Fruit fly (Drosophila melanogaster) whole organism, embryonic: Measurements from ENCODE around the gene Prp39.

Experiments used
- CG10462 ChIP-seq: fragments of 200-800 bp; sonication (Bioruptor generic); optimal IDR thresholded peaks from 2 replicates; lab custom pipeline; 2016; ENCODE audit warnings: missing biosample characterization, missing genetic modification characterization
- CG11456 ChIP-seq: fragments of 200-800 bp; sonication (Bioruptor generic); IDR thresholded peaks from 3 replicates; pipeline ENCODE4 v1.3.6; 2022; ENCODE audit warnings: missing biosample characterization, missing genetic modification characterization
- CG12071 ChIP-seq: fragments of 200-800 bp; sonication (Bioruptor generic); optimal IDR thresholded peaks from 3 replicates; lab custom pipeline; 2018; ENCODE audit warnings: missing biosample characterization, mild to moderate bottlenecking, missing genetic modification characterization
- CG12299 ChIP-seq: fragments of 200-800 bp; sonication (Bioruptor generic); optimal IDR thresholded peaks from 2 replicates; lab custom pipeline; 2018; ENCODE audit warnings: missing biosample characterization, mild to moderate bottlenecking, missing genetic modification characterization
- CG12769 ChIP-seq: fragments of 200-800 bp; sonication (Bioruptor generic); optimal IDR thresholded peaks from 2 replicates; lab custom pipeline; 2019; ENCODE audit warnings: missing biosample characterization, mild to moderate bottlenecking, missing genetic modification characterization, moderate library complexity
- CG16813 ChIP-seq: fragments of 200-800 bp; sonication (Bioruptor generic); IDR thresholded peaks from 3 replicates; pipeline ENCODE4 v1.3.6; 2022; ENCODE audit warnings: missing biosample characterization, missing genetic modification characterization; ENCODE audit not compliant: partially characterized antibody
- CG17829 ChIP-seq: fragments of 200-800 bp; optimal IDR thresholded peaks from 2 replicates; lab custom pipeline; 2019; ENCODE audit warnings: missing biosample characterization, mild to moderate bottlenecking, missing genetic modification characterization, moderate library complexity
- CG1792 ChIP-seq: fragments of 200-800 bp; sonication (Bioruptor generic); optimal IDR thresholded peaks from 2 replicates; lab custom pipeline; 2016; ENCODE audit warnings: missing biosample characterization, missing genetic modification characterization
- CG18262 ChIP-seq: fragments of 200-800 bp; optimal IDR thresholded peaks from 3 replicates; lab custom pipeline; 2019; ENCODE audit warnings: missing biosample characterization, mild to moderate bottlenecking, missing genetic modification characterization, moderate library complexity
- CG30020 ChIP-seq: fragments of 200-800 bp; optimal IDR thresholded peaks from 2 replicates; lab custom pipeline; 2019; ENCODE audit warnings: missing biosample characterization, mild to moderate bottlenecking, missing genetic modification characterization, moderate library complexity
- CG33557 ChIP-seq: fragments of 200-800 bp; sonication (Bioruptor generic); optimal IDR thresholded peaks from 2 replicates; lab custom pipeline; 2019; ENCODE audit warnings: missing biosample characterization, mild to moderate bottlenecking, missing genetic modification characterization, moderate library complexity
- CG3995 ChIP-seq: fragments of 200-800 bp; sonication (Bioruptor generic); optimal IDR thresholded peaks from 3 replicates; lab custom pipeline; 2016; ENCODE audit warnings: missing biosample characterization, missing genetic modification characterization
- CG4282 ChIP-seq: fragments of 200-800 bp; sonication (Bioruptor generic); optimal IDR thresholded peaks from 2 replicates; lab custom pipeline; 2016; ENCODE audit warnings: missing biosample characterization, missing genetic modification characterization
- CG4707 ChIP-seq: fragments of 200-800 bp; sonication (Bioruptor generic); optimal IDR thresholded peaks from 2 replicates; lab custom pipeline; 2018; ENCODE audit warnings: missing biosample characterization, mild to moderate bottlenecking, missing genetic modification characterization, moderate library complexity
- CG7271 ChIP-seq: fragments of 200-800 bp; sonication (Bioruptor generic); optimal IDR thresholded peaks from 2 replicates; lab custom pipeline; 2018; ENCODE audit warnings: missing biosample characterization, mild to moderate bottlenecking, missing genetic modification characterization, moderate library complexity
- CG7928 ChIP-seq: fragments of 200-800 bp; sonication (Bioruptor generic); optimal IDR thresholded peaks from 2 replicates; lab custom pipeline; 2017; ENCODE audit warnings: missing biosample characterization, mild to moderate bottlenecking, missing genetic modification characterization
- CG8359 ChIP-seq: fragments of 200-800 bp; sonication (Bioruptor generic); optimal IDR thresholded peaks from 2 replicates; lab custom pipeline; 2017; ENCODE audit warnings: missing biosample characterization, mild to moderate bottlenecking, missing genetic modification characterization, borderline replicate concordance
- D ChIP-seq, 2 experiments: fragments of 200-800 bp in 1 of 2; fragments of >200 bp in 1 of 2; sonication (Bioruptor generic) in 1 of 2; optimal IDR thresholded peaks; 2 replicates in 1 of 2; 3 replicates in 1 of 2; lab custom pipeline; 2017; ENCODE audit warnings: mild to moderate bottlenecking in 1 of 2, missing biosample characterization in 1 of 2, missing genetic modification characterization in 1 of 2, missing genetic modification reagents in 1 of 2
- E2f2 ChIP-seq: fragments of 200-800 bp; sonication (Bioruptor generic); IDR thresholded peaks from 2 replicates; pipeline ENCODE4 v1.3.6; 2022; ENCODE audit warnings: missing biosample characterization, missing genetic modification characterization
- Gsc ChIP-seq: fragments of 200-800 bp; sonication (Bioruptor generic); IDR thresholded peaks from 2 replicates; pipeline ENCODE4 v1.3.6; 2022; ENCODE audit warnings: missing biosample characterization, missing genetic modification characterization
- Hr39 ChIP-seq: fragments of >200 bp; optimal IDR thresholded peaks from 2 replicates; lab custom pipeline; 2017
- Lim3 ChIP-seq: fragments of 200-800 bp; sonication (Bioruptor generic); IDR thresholded peaks from 2 replicates; pipeline ENCODE4 v1.3.6; 2022; ENCODE audit warnings: missing biosample characterization, missing genetic modification characterization
- MBD-R2 ChIP-seq: fragments of 200-800 bp; sonication (Bioruptor generic); IDR thresholded peaks from 2 replicates; pipeline ENCODE4 v1.3.6; 2022; ENCODE audit warnings: missing biosample characterization, missing genetic modification characterization
- Med ChIP-seq: fragments of 200-800 bp; sonication (Bioruptor generic); peaks from one replicate; lab custom pipeline; 2016; ENCODE audit warnings: missing biosample characterization, missing genetic modification characterization, mild to moderate bottlenecking, inconsistent platforms, moderate library complexity
- NC2α ChIP-seq: fragments of 200-800 bp; sonication (Bioruptor generic); optimal IDR thresholded peaks from 2 replicates; lab custom pipeline; 2016; ENCODE audit warnings: missing biosample characterization, missing genetic modification characterization
- Ptx1 ChIP-seq: fragments of 200-800 bp; sonication (Bioruptor generic); IDR thresholded peaks from 2 replicates; pipeline ENCODE4 v1.3.6; 2022; ENCODE audit warnings: missing biosample characterization, missing genetic modification characterization
- Rx ChIP-seq: fragments of 200-800 bp; sonication (Bioruptor generic); IDR thresholded peaks from 2 replicates; pipeline ENCODE4 v1.3.6; 2022; ENCODE audit warnings: missing biosample characterization, missing genetic modification characterization
- Trl ChIP-seq, 3 experiments: fragments of >200 bp in 2 of 3; fragments of 200-800 bp in 1 of 3; sonication (Bioruptor generic) in 1 of 3; optimal IDR thresholded peaks; 2 replicates in 1 of 3; 3 replicates in 2 of 3; lab custom pipeline; 2016 to 2017; ENCODE audit warnings: missing biosample characterization in 1 of 3, missing genetic modification characterization in 1 of 3
- YL-1 ChIP-seq: fragments of 200-800 bp; sonication (Bioruptor generic); optimal IDR thresholded peaks from 3 replicates; lab custom pipeline; 2017; ENCODE audit warnings: missing biosample characterization, mild to moderate bottlenecking, missing genetic modification characterization
- al ChIP-seq: fragments of 200-800 bp; sonication (Bioruptor generic); IDR thresholded peaks from 2 replicates; pipeline ENCODE4 v1.3.6; 2022; ENCODE audit warnings: missing biosample characterization, missing genetic modification characterization
- ash1 ChIP-seq: fragments of 200-800 bp; sonication (Bioruptor generic); optimal IDR thresholded peaks from 2 replicates; lab custom pipeline; 2018; ENCODE audit warnings: missing biosample characterization, mild to moderate bottlenecking, missing genetic modification characterization
- cato ChIP-seq: fragments of 200-800 bp; sonication (Bioruptor generic); optimal IDR thresholded peaks from 2 replicates; lab custom pipeline; 2016; ENCODE audit warnings: missing biosample characterization, missing genetic modification characterization, borderline replicate concordance
- da ChIP-seq: fragments of 200-800 bp; sonication (Bioruptor generic); optimal IDR thresholded peaks from 2 replicates; lab custom pipeline; 2016; ENCODE audit warnings: missing biosample characterization, missing genetic modification characterization
- en ChIP-seq: fragments of 200-800 bp; sonication (Bioruptor generic); optimal IDR thresholded peaks from 2 replicates; lab custom pipeline; 2016; ENCODE audit warnings: missing biosample characterization, missing genetic modification characterization
- fd102C ChIP-seq: fragments of 200-800 bp; sonication (Bioruptor generic); optimal IDR thresholded peaks from 2 replicates; lab custom pipeline; 2018; ENCODE audit warnings: missing biosample characterization, mild to moderate bottlenecking, missing genetic modification characterization, moderate library complexity
- h ChIP-seq: fragments of >200 bp; optimal IDR thresholded peaks from 2 replicates; lab custom pipeline; 2017
- inv ChIP-seq: fragments of 200-800 bp; sonication (Bioruptor generic); IDR thresholded peaks from 2 replicates; pipeline ENCODE4 v1.3.6; 2022; ENCODE audit warnings: missing biosample characterization, missing genetic modification characterization; ENCODE audit not compliant: partially characterized antibody
- onecut ChIP-seq: fragments of 200-800 bp; sonication (Bioruptor generic); IDR thresholded peaks from 2 replicates; pipeline ENCODE4 v1.3.6; 2022; ENCODE audit warnings: missing biosample characterization, missing genetic modification characterization
- ro ChIP-seq: fragments of 200-800 bp; sonication (Bioruptor generic); IDR thresholded peaks from 2 replicates; pipeline ENCODE4 v1.3.6; 2022; ENCODE audit warnings: missing biosample characterization, missing genetic modification characterization
- salm ChIP-seq: fragments of 200-800 bp; sonication (Bioruptor generic); optimal IDR thresholded peaks from 2 replicates; lab custom pipeline; 2018; ENCODE audit warnings: missing biosample characterization, mild to moderate bottlenecking, missing genetic modification characterization
- sc ChIP-seq, 3 experiments: fragments of >200 bp in 2 of 3; fragments of 200-800 bp in 1 of 3; sonication (Bioruptor generic) in 1 of 3; optimal IDR thresholded peaks; 2 replicates in 2 of 3; 3 replicates in 1 of 3; lab custom pipeline; 2017; ENCODE audit warnings: mild to moderate bottlenecking in 1 of 3, missing biosample characterization in 1 of 3, missing genetic modification characterization in 1 of 3, missing genetic modification reagents in 1 of 3
- wek ChIP-seq: fragments of 200-800 bp; sonication (Bioruptor generic); optimal IDR thresholded peaks from 3 replicates; lab custom pipeline; 2018; ENCODE audit warnings: missing biosample characterization, mild to moderate bottlenecking, missing genetic modification characterization, moderate library complexity
- zf30C ChIP-seq: fragments of 200-800 bp; sonication (Bioruptor generic); optimal IDR thresholded peaks from 3 replicates; lab custom pipeline; 2018; ENCODE audit warnings: missing biosample characterization, mild to moderate bottlenecking, missing genetic modification characterization

Gene Prp39

dm6 chr3R:28844611-28845376 is 32.9 kb downstream of the Prp39 start, which contains the start of the genes Apc and spg (continued):
- TF ChIP-seq CG33557 (GFP tag; lab: Kevin White, UChicago) (no peak), Rx (GFP tag; lab: Robert Waterston, UW) (peak; percentile 25; the same call in 1 of the 2 replicates), MBD-R2 (peak; percentile 62), D (optimal IDR thresholded peaks at IDR 0.05; lab: Kevin White, UChicago) (no peak), D (GFP tag; optimal IDR thresholded peaks at IDR 0.05; lab: Kevin White, UChicago) (no peak), sc (optimal IDR thresholded peaks at IDR 0.05; lab: Kevin White, UChicago) (no peak), sc (GFP tag; optimal IDR thresholded peaks at IDR 0.05; lab: Kevin White, UChicago) (no peak), salm (peak; percentile 57), CG4282 (GFP tag; lab: Kevin White, UChicago) (no peak), da (GFP tag; lab: Kevin White, UChicago) (peak; percentile 29), CG3995 (GFP tag; lab: Kevin White, UChicago) (peak; percentile 91), CG12071 (GFP tag; lab: Kevin White, UChicago) (peak; percentile 71), CG17829 (tag; lab: Kevin White, UChicago) (peak; percentile 61), Med (peak; percentile 91), zf30C (no peak), wek (peak; percentile 79), CG18262 (tag; lab: Kevin White, UChicago) (peak; percentile 44), CG11456 (GFP tag; lab: Robert Waterston, UW) (no peak), ash1 (GFP tag; lab: Kevin White, UChicago) (peak; percentile 29), onecut (GFP tag; lab: Robert Waterston, UW) (no peak), CG10462 (no peak), Gsc (GFP tag; lab: Robert Waterston, UW) (no peak), Trl (optimal IDR thresholded peaks at IDR 0.05; lab: Kevin White, UChicago) (no peak), Trl (GFP tag; optimal IDR thresholded peaks at IDR 0.05; lab: Kevin White, UChicago) (peak; percentile 48), CG7271 (no peak), CG7928 (GFP tag; lab: Kevin White, UChicago) (no peak), NC2α (peak; percentile 76), Ptx1 (no peak; the same call in 1 of the 2 replicates), inv (GFP tag; lab: Robert Waterston, UW) (peak; percentile 61), ro (GFP tag; lab: Robert Waterston, UW) (no peak), Lim3 (GFP tag; lab: Robert Waterston, UW) (no peak), E2f2 (GFP tag; lab: Robert Waterston, UW) (peak; percentile 49), en (GFP tag; lab: Kevin White, UChicago) (peak; percentile 22), cato (peak; percentile 37), Hr39 (no peak), CG30020 (tag; lab: Kevin White, UChicago) (peak; percentile 25), CG12299 (tag; lab: Kevin White, UChicago) (peak; percentile 37), fd102C (GFP tag; lab: Kevin White, UChicago) (peak; percentile 29), CG4707 (peak; percentile 71), CG12769 (tag; lab: Kevin White, UChicago) (peak; percentile 84), h (lab: Kevin White, UChicago) (no peak), CG1792 (GFP tag; lab: Kevin White, UChicago) (peak; percentile 58), YL-1 (GFP tag; lab: Kevin White, UChicago) (peak; percentile 70), CG8359 (GFP tag; lab: Kevin White, UChicago) (peak; percentile 42), CG16813 (GFP tag; lab: Robert Waterston, UW) (peak; percentile 83), al (GFP tag; lab: Robert Waterston, UW) (0 out of 2 replicates have a peak, but pooled peaks have one; percentile 10)
- TF ChIP-seq, all 482 proteins: peak for 295
